1 worm cellular context compared by ENCODE assay signal in genomic region chrIV:4449843-4450242, ce11.
A peak's percentile ranks its signal among the peaks of the same experiment; 100 is the strongest.
TF ChIP-seq lines count a peak whose summit lies in the region.

No protein-coding gene starts in this region.

TF ChIP-seq in whole organism, L4 larva, 104 proteins besides CTCF, POLR2A, EP300 and RAD21 (continued from another document):
- TF ChIP-seq lir-3 (tag; optimal IDR thresholded peaks at IDR 0.05; lab: Kevin White, UChicago) (no peak), nhr-11 (tag; optimal IDR thresholded peaks at IDR 0.05; lab: Kevin White, UChicago) (no peak), zfp-3 (GFP tag; conservative IDR thresholded peaks at IDR 0.05; lab: Robert Waterston, UW) (no peak; the same call in 1 of the 2 replicates), lin-1 (GFP tag; IDR thresholded peaks at IDR 0.05; lab: Robert Waterston, UW) (no peak; the same call in 1 of the 2 replicates), nhr-28 (tag; optimal IDR thresholded peaks at IDR 0.05; lab: Kevin White, UChicago) (peak; percentile 49), ctbp-1 (GFP tag; IDR thresholded peaks at IDR 0.05; lab: Robert Waterston, UW) (no peak), mdt-29 (GFP tag; IDR thresholded peaks at IDR 0.05; lab: Robert Waterston, UW) (no peak), snpc-1.2 (GFP tag; IDR thresholded peaks at IDR 0.05; lab: Robert Waterston, UW) (peak; percentile 27; the same call in 1 of the 2 replicates), ZK546.5 (tag; optimal IDR thresholded peaks at IDR 0.05; lab: Kevin White, UChicago) (no peak), Y75B8A.6 (GFP tag; IDR thresholded peaks at IDR 0.05; lab: Robert Waterston, UW) (0 out of 2 replicates have a peak, but pooled peaks have one; percentile 55), aha-1 (tag; lab: Kevin White, UChicago) (peak; percentile 25), php-3 (GFP tag; IDR thresholded peaks at IDR 0.05; lab: Robert Waterston, UW) (0 out of 2 replicates have a peak, but pooled peaks have one; percentile 20), aly-2 (tag; optimal IDR thresholded peaks at IDR 0.05; lab: Kevin White, UChicago) (no peak), vab-7 (GFP tag; IDR thresholded peaks at IDR 0.05; lab: Robert Waterston, UW) (no peak), madf-9 (GFP tag; conservative IDR thresholded peaks at IDR 0.05; lab: Robert Waterston, UW) (no peak), nhr-41 (GFP tag; IDR thresholded peaks at IDR 0.05; lab: Robert Waterston, UW) (peak; percentile 75), lin-38 (GFP tag; IDR thresholded peaks at IDR 0.05; lab: Robert Waterston, UW) (peak; percentile 62), spr-1 (tag; optimal IDR thresholded peaks at IDR 0.05; lab: Kevin White, UChicago) (peak; percentile 31), ceh-20 (GFP tag; IDR thresholded peaks at IDR 0.05; lab: Robert Waterston, UW) (no peak), daf-19 (GFP tag; conservative IDR thresholded peaks at IDR 0.05; lab: Robert Waterston, UW) (no peak), nhr-25 (tag; optimal IDR thresholded peaks at IDR 0.05; lab: Kevin White, UChicago; ENCODE audit: borderline replicate concordance, insufficient read depth) (no peak), tra-1 (GFP tag; IDR thresholded peaks at IDR 0.05; lab: Robert Waterston, UW) (0 out of 2 replicates have a peak, but pooled peaks have one; percentile 22), pha-4 (GFP tag; IDR thresholded peaks at IDR 0.05; lab: Robert Waterston, UW) (no peak; the same call in 1 of the 2 replicates), pha-4 (tag; optimal IDR thresholded peaks at IDR 0.05; lab: Kevin White, UChicago) (no peak), T26A8.4 (GFP tag; IDR thresholded peaks at IDR 0.05; lab: Robert Waterston, UW) (peak; percentile 53), attf-4 (tag; optimal IDR thresholded peaks at IDR 0.05; lab: Kevin White, UChicago) (no peak), zip-2 (tag; optimal IDR thresholded peaks at IDR 0.05; lab: Kevin White, UChicago) (no peak), tag-97 (GFP tag; IDR thresholded peaks at IDR 0.05; lab: Robert Waterston, UW) (no peak), nhr-48 (tag; optimal IDR thresholded peaks at IDR 0.05; lab: Kevin White, UChicago) (peak; percentile 3), ceh-62 (tag; optimal IDR thresholded peaks at IDR 0.05; lab: Kevin White, UChicago) (no peak)
